Fruit fly (Drosophila melanogaster) whole organism, pupa: ENCODE measurements around the gene CG12239.

Experiments used
- CG10348 ChIP-seq: fragments of 200-800 bp; sonication (Bioruptor generic); IDR thresholded peaks from 2 replicates; pipeline ENCODE4 v1.3.6; 2022; ENCODE audit warnings: missing biosample characterization, missing genetic modification characterization
- CG12605 ChIP-seq: fragments of 200-800 bp; sonication (Bioruptor generic); IDR thresholded peaks from 2 replicates; pipeline ENCODE4 v1.3.6; 2022; ENCODE audit warnings: missing biosample characterization, missing genetic modification characterization
- CG13204 ChIP-seq: fragments of 200-800 bp; sonication (Bioruptor generic); optimal IDR thresholded peaks from 2 replicates; lab custom pipeline; 2018; ENCODE audit warnings: missing biosample characterization, mild to moderate bottlenecking, missing genetic modification characterization, moderate library complexity
- CG14655 ChIP-seq: fragments of 200-800 bp; sonication (Bioruptor generic); optimal IDR thresholded peaks from 3 replicates; lab custom pipeline; 2017; ENCODE audit warnings: mild to moderate bottlenecking, missing biosample characterization, missing genetic modification reagents, missing genetic modification characterization
- CG15710 ChIP-seq: fragments of 200-800 bp; sonication (Bioruptor generic); optimal IDR thresholded peaks from 2 replicates; lab custom pipeline; 2018; ENCODE audit warnings: missing biosample characterization, mild to moderate bottlenecking, missing genetic modification characterization, moderate library complexity
- CG17806 ChIP-seq: fragments of 200-800 bp; sonication (Bioruptor generic); optimal IDR thresholded peaks from 2 replicates; lab custom pipeline; 2018; ENCODE audit warnings: missing biosample characterization, mild to moderate bottlenecking, missing genetic modification characterization, moderate library complexity
- CG32121 ChIP-seq: fragments of 200-800 bp; sonication (Bioruptor generic); IDR thresholded peaks from 2 replicates; pipeline ENCODE4 v1.3.6; 2022; ENCODE audit warnings: missing biosample characterization, missing genetic modification characterization
- CG34367 ChIP-seq: fragments of 200-800 bp; sonication (Bioruptor generic); optimal IDR thresholded peaks from 2 replicates; lab custom pipeline; 2018; ENCODE audit warnings: missing biosample characterization, mild to moderate bottlenecking, missing genetic modification characterization
- CG4496 ChIP-seq: fragments of 200-800 bp; sonication (Bioruptor generic); IDR thresholded peaks from 3 replicates; pipeline ENCODE4 v1.3.6; 2022; ENCODE audit warnings: missing biosample characterization, missing genetic modification characterization
- CG8159 ChIP-seq: fragments of 200-800 bp; sonication (Bioruptor generic); optimal IDR thresholded peaks from 3 replicates; lab custom pipeline; 2018; ENCODE audit warnings: missing biosample characterization, mild to moderate bottlenecking, missing genetic modification characterization, moderate library complexity
- CG8301 ChIP-seq: fragments of 200-800 bp; sonication (Bioruptor generic); optimal IDR thresholded peaks from 2 replicates; lab custom pipeline; 2018; ENCODE audit warnings: missing biosample characterization, mild to moderate bottlenecking, missing genetic modification characterization
- CG9948 ChIP-seq: fragments of 200-800 bp; sonication (Bioruptor generic); optimal IDR thresholded peaks from 2 replicates; lab custom pipeline; 2018; ENCODE audit warnings: missing biosample characterization, mild to moderate bottlenecking, missing genetic modification characterization, moderate library complexity
- D1 ChIP-seq: fragments of 200-800 bp; sonication (Bioruptor generic); optimal IDR thresholded peaks from 2 replicates; lab custom pipeline; 2018; ENCODE audit warnings: missing biosample characterization, mild to moderate bottlenecking, missing genetic modification characterization, moderate library complexity
- EcR ChIP-seq: fragments of 200-800 bp; sonication (Bioruptor generic); optimal IDR thresholded peaks from 3 replicates; lab custom pipeline; 2019; ENCODE audit warnings: missing biosample characterization, missing genetic modification characterization, mild to moderate bottlenecking, moderate library complexity, missing genetic modification reagents
- Ets98B ChIP-seq: fragments of 200-800 bp; sonication (Bioruptor generic); IDR thresholded peaks from 2 replicates; pipeline ENCODE4 v1.3.6; 2022; ENCODE audit warnings: missing biosample characterization, missing genetic modification characterization
- Pif1A ChIP-seq: fragments of 200-800 bp; sonication (Bioruptor generic); optimal IDR thresholded peaks from 3 replicates; lab custom pipeline; 2016; ENCODE audit warnings: missing biosample characterization, missing genetic modification characterization
- Pif1B ChIP-seq: fragments of 200-800 bp; sonication (Bioruptor generic); optimal IDR thresholded peaks from 3 replicates; lab custom pipeline; 2016; ENCODE audit warnings: missing biosample characterization, missing genetic modification characterization
- Snoo ChIP-seq: fragments of 200-800 bp; sonication (Bioruptor generic); optimal IDR thresholded peaks from 3 replicates; lab custom pipeline; 2017; ENCODE audit warnings: missing biosample characterization, mild to moderate bottlenecking, missing genetic modification characterization, inconsistent platforms
- fd96Ca ChIP-seq: fragments of 200-800 bp; sonication (Bioruptor generic); IDR thresholded peaks from 3 replicates; pipeline ENCODE4 v1.3.6; 2022; ENCODE audit warnings: missing biosample characterization, missing genetic modification characterization
- gl ChIP-seq: fragments of 200-800 bp; sonication (Bioruptor generic); optimal IDR thresholded peaks from 2 replicates; lab custom pipeline; 2018; ENCODE audit warnings: missing biosample characterization, mild to moderate bottlenecking, missing genetic modification characterization
- rn ChIP-seq: fragments of 200-800 bp; sonication (Bioruptor generic); IDR thresholded peaks from 2 replicates; pipeline ENCODE4 v1.3.6; 2022; ENCODE audit warnings: missing biosample characterization, missing genetic modification characterization

CG12239 gene

dm6 chrX:5791840-5792239 is at the start of gene CG12239:
TSS of gene CG12239 (plus strand) at chrX:5792140.
- TF ChIP-seq Pif1A (GFP tag; lab: Kevin White, UChicago) (no peak), CG12605 (GFP tag; lab: Robert Waterston, UW) (no peak), fd96Ca (GFP tag; lab: Robert Waterston, UW) (no peak), Pif1B (no peak), CG13204 (GFP tag; lab: Kevin White, UChicago) (no peak)

DNA sequence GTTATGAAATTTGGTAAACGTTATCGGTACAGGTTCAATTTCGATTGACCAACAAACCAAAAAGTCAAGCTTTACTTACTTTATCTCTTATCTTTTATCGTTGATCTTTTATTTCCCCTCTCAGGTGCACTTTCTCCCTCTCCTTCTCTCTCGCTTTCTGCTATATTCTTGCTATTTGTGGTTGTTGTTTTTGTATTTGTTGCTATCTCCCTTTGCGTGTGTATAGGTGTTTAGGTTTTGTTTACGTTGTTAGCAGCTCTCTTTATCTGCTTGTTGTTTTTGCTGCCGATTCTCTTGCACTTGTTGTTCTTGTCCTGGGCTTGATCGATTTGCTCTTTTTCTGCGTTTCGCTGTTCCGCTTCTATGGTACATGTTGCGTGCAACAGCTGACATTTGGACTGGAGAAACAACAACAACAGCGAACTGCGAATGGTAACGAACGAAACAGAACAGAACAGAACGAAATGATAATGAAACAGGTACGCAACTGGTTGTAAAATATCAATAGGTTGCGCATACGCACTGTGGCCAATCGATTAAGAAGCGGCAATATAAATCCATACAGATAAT is 47.6 kb upstream of the CG12239 start:
- TF ChIP-seq Ets98B (GFP tag; lab: Robert Waterston, UW), result no peak
- no peak for TF ChIP-seq Pif1B
- TF ChIP-seq CG34367 (tag; lab: Kevin White, UChicago), result no peak
- no peak for TF ChIP-seq CG8301 (tag; lab: Kevin White, UChicago)
- TF ChIP-seq D1, result no peak
- TF ChIP-seq rn (GFP tag; lab: Robert Waterston, UW), result no peak
- no peak for TF ChIP-seq CG10348 (GFP tag; lab: Robert Waterston, UW)
- no peak for TF ChIP-seq CG12605 (GFP tag; lab: Robert Waterston, UW)
- no peak for TF ChIP-seq CG14655
- no peak for TF ChIP-seq CG15710

DNA sequence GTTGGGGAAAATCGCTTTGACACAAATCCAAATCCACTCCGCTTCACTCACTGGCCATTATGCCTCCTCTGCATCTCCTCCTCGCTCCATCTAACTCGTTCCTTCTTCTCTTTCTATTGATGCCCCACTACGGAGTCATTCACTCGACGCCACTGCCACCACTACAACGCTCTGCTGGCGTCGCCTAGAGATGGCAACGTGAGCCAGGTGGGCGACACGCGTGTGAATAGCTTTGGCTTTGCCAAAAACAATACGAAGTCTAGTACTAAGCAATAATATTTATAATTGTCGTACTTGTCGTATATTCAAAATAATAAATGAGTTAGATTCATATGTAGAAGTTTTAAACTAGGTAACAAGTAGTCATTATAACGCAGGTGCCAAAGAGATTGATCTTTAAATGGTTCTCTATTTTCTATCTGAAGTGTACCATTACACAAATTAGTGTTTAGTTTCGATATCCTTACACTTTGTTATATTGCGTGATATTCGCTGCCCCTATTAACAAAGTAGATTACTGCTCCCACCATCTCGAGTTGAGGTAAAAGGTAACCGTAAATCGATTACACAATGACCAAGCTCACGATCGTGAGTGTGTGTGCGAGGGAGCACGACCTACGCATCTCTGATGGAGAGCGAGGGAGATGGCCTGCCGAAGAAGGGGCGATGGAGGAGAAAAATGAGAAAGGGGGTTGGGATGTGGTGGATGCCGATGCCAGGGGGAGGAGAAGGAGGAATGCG is 46.8 kb upstream of the CG12239 start:
- TF ChIP-seq Pif1B, result peak; percentile 15
- TF ChIP-seq Pif1A (GFP tag; lab: Kevin White, UChicago), result no peak
- TF ChIP-seq CG32121 (GFP tag; lab: Robert Waterston, UW), result 0 out of 2 replicates have a peak, but pooled peaks have one; percentile 13
- TF ChIP-seq EcR (GFP tag; lab: Kevin White, UChicago), result peak; percentile 46
- no peak for TF ChIP-seq D1
- TF ChIP-seq Ets98B (GFP tag; lab: Robert Waterston, UW), result peak; percentile 37; the same call in 1 of the 2 replicates
- TF ChIP-seq CG14655, result peak; percentile 21
- peak; percentile 20 for TF ChIP-seq CG8301 (tag; lab: Kevin White, UChicago)
- TF ChIP-seq CG8159 (tag; lab: Kevin White, UChicago), result no peak
- peak; percentile 64; the same call in 2 of the 3 replicates for TF ChIP-seq fd96Ca (GFP tag; lab: Robert Waterston, UW)
- TF ChIP-seq CG10348 (GFP tag; lab: Robert Waterston, UW), result no peak
- no peak for TF ChIP-seq gl (tag; lab: Kevin White, UChicago)
- TF ChIP-seq rn (GFP tag; lab: Robert Waterston, UW), result no peak
- TF ChIP-seq Snoo (tag; lab: Kevin White, UChicago), result no peak
- no peak for TF ChIP-seq CG15710
- TF ChIP-seq CG17806 (tag; lab: Kevin White, UChicago), result no peak
- peak; percentile 42; the same call in 1 of the 3 replicates for TF ChIP-seq CG4496 (GFP tag; lab: Robert Waterston, UW)
- no peak for TF ChIP-seq CG13204 (GFP tag; lab: Kevin White, UChicago)
- TF ChIP-seq CG12605 (GFP tag; lab: Robert Waterston, UW), result no peak

- peak; percentile 57 for TF ChIP-seq CG17806 (tag; lab: Kevin White, UChicago)
- peak; percentile 69 for TF ChIP-seq CG15710
- peak; percentile 66 for TF ChIP-seq Snoo (tag; lab: Kevin White, UChicago)
- TF ChIP-seq CG34367 (tag; lab: Kevin White, UChicago), result peak; percentile 69
- peak; percentile 75 for TF ChIP-seq CG8301 (tag; lab: Kevin White, UChicago)
- TF ChIP-seq CG4496 (GFP tag; lab: Robert Waterston, UW), result peak; percentile 92
- TF ChIP-seq fd96Ca (GFP tag; lab: Robert Waterston, UW), result peak; percentile 87
- no peak for TF ChIP-seq EcR (GFP tag; lab: Kevin White, UChicago)
- TF ChIP-seq Ets98B (GFP tag; lab: Robert Waterston, UW), result peak; percentile 86
- TF ChIP-seq rn (GFP tag; lab: Robert Waterston, UW), result peak; percentile 75; the same call in 1 of the 2 replicates
- TF ChIP-seq CG10348 (GFP tag; lab: Robert Waterston, UW), result no peak; the same call in 1 of the 2 replicates
- TF ChIP-seq gl (tag; lab: Kevin White, UChicago), result peak; percentile 50
- peak; percentile 72 for TF ChIP-seq CG32121 (GFP tag; lab: Robert Waterston, UW)
- no peak for TF ChIP-seq CG13204 (GFP tag; lab: Kevin White, UChicago)
- peak; percentile 56 for TF ChIP-seq CG9948 (tag; lab: Kevin White, UChicago)
- peak; percentile 73 for TF ChIP-seq CG8159 (tag; lab: Kevin White, UChicago)
- TF ChIP-seq Pif1B, result peak; percentile 56
- peak; percentile 86 for TF ChIP-seq CG12605 (GFP tag; lab: Robert Waterston, UW)
- no peak for TF ChIP-seq D1
- peak; percentile 76 for TF ChIP-seq CG14655
- TF ChIP-seq Pif1A (GFP tag; lab: Kevin White, UChicago), result peak; percentile 71
- TF ChIP-seq, all 21 proteins: peak for 17
These were observed 45.8 kb upstream of the CG12239 start for dm6 chrX:5745840-5746815.
